Worm (Caenorhabditis elegans) whole organism, late embryonic: Measurements from ENCODE around the gene T24H7.8.

Experiments used
- K02D7.2 ChIP-seq: sonication (generic microtip); optimal IDR thresholded peaks from 2 replicates; lab custom pipeline; 2017; ENCODE audit warnings: mild to moderate bottlenecking, missing genetic modification characterization, missing compliant biosample characterization
- K09A11.1 ChIP-seq: sonication (generic microtip); optimal IDR thresholded peaks from 2 replicates; lab custom pipeline; 2017; ENCODE audit warnings: antibody characterized with exemption, mild to moderate bottlenecking, missing genetic modification characterization, missing compliant biosample characterization; ENCODE audit not compliant: insufficient read depth
- Y22D7AL.16 ChIP-seq: sonication (generic microtip); optimal IDR thresholded peaks from 2 replicates; lab custom pipeline; 2016; ENCODE audit warnings: missing genetic modification characterization, missing compliant biosample characterization
- ahr-1 ChIP-seq: sonication (generic microtip); optimal IDR thresholded peaks from 2 replicates; lab custom pipeline; 2016; ENCODE audit warnings: missing genetic modification characterization, missing compliant biosample characterization
- ama-1 ChIP-seq: fragments of 150-350 bp; optimal IDR thresholded peaks from 2 replicates; lab custom pipeline; 2014
- ceh-18 ChIP-seq: sonication (generic microtip); optimal IDR thresholded peaks from 2 replicates; lab custom pipeline; 2016; ENCODE audit warnings: missing genetic modification characterization, missing compliant biosample characterization
- ceh-19 ChIP-seq: fragments of 200-800 bp; sonication (Bioruptor generic); optimal IDR thresholded peaks from 2 replicates; lab custom pipeline; 2018; ENCODE audit warnings: mild to moderate bottlenecking, missing genetic modification characterization, missing compliant biosample characterization
- ceh-24 ChIP-seq: sonication (generic microtip); optimal IDR thresholded peaks from 2 replicates; lab custom pipeline; 2016; ENCODE audit warnings: mild to moderate bottlenecking, missing genetic modification characterization, missing compliant biosample characterization
- ceh-31 ChIP-seq: sonication (generic microtip); optimal IDR thresholded peaks from 2 replicates; lab custom pipeline; 2016; ENCODE audit warnings: missing genetic modification characterization, missing compliant biosample characterization
- ceh-34 ChIP-seq: sonication (generic microtip); optimal IDR thresholded peaks from 2 replicates; lab custom pipeline; 2016; ENCODE audit warnings: mild to moderate bottlenecking, missing genetic modification characterization, missing compliant biosample characterization
- dmd-4 ChIP-seq: sonication (generic microtip); optimal IDR thresholded peaks from 2 replicates; lab custom pipeline; 2016; ENCODE audit warnings: borderline replicate concordance, missing genetic modification characterization, missing compliant biosample characterization
- dve-1 ChIP-seq: sonication (generic microtip); optimal IDR thresholded peaks from 2 replicates; lab custom pipeline; 2017; ENCODE audit warnings: antibody characterized with exemption, mild to moderate bottlenecking, missing genetic modification characterization, missing compliant biosample characterization
- elt-2 ChIP-seq: sonication (generic microtip); optimal IDR thresholded peaks from 2 replicates; lab custom pipeline; 2016; ENCODE audit warnings: missing genetic modification reagents, missing genetic modification characterization, missing compliant biosample characterization
- ets-4 ChIP-seq: sonication (generic microtip); optimal IDR thresholded peaks from 2 replicates; lab custom pipeline; 2016; ENCODE audit warnings: missing genetic modification characterization, missing compliant biosample characterization
- hlh-13 ChIP-seq: fragments of 200-800 bp; sonication (Bioruptor generic); optimal IDR thresholded peaks from 2 replicates; lab custom pipeline; 2018; ENCODE audit warnings: mild to moderate bottlenecking, missing genetic modification characterization, missing compliant biosample characterization
- hlh-30 ChIP-seq: sonication (generic microtip); optimal IDR thresholded peaks from 2 replicates; lab custom pipeline; 2017; ENCODE audit warnings: antibody characterized with exemption, missing genetic modification characterization, missing compliant biosample characterization; ENCODE audit not compliant: insufficient read depth
- lim-6 ChIP-seq: sonication (generic microtip); optimal IDR thresholded peaks from 2 replicates; lab custom pipeline; 2016; ENCODE audit warnings: missing genetic modification characterization, missing compliant biosample characterization
- mec-3 ChIP-seq: sonication (generic microtip); optimal IDR thresholded peaks from 2 replicates; lab custom pipeline; 2016; ENCODE audit warnings: borderline replicate concordance, missing genetic modification characterization, missing compliant biosample characterization
- nfya-1 ChIP-seq: sonication (generic microtip); optimal IDR thresholded peaks from 2 replicates; lab custom pipeline; 2017; ENCODE audit warnings: missing genetic modification characterization, mild to moderate bottlenecking, missing compliant biosample characterization, antibody characterized with exemption, moderate library complexity
- nhr-11 ChIP-seq: fragments of 150-350 bp; optimal IDR thresholded peaks from 2 replicates; lab custom pipeline; 2014; ENCODE audit warnings: missing biosample characterization, missing genetic modification characterization
- odd-2 ChIP-seq: sonication (generic microtip); optimal IDR thresholded peaks from 2 replicates; lab custom pipeline; 2017; ENCODE audit warnings: antibody characterized with exemption, mild to moderate bottlenecking, missing genetic modification characterization, missing compliant biosample characterization
- pat-9 ChIP-seq: fragments of 200-800 bp; sonication (Bioruptor generic); optimal IDR thresholded peaks from 2 replicates; lab custom pipeline; 2018; ENCODE audit warnings: mild to moderate bottlenecking, missing genetic modification characterization, moderate library complexity, missing compliant biosample characterization
- pax-1 ChIP-seq: fragments of 150-350 bp; optimal IDR thresholded peaks from 2 replicates; lab custom pipeline; 2014; ENCODE audit warnings: missing biosample characterization, missing genetic modification characterization
- pha-4 ChIP-seq: fragments of 150-350 bp; optimal IDR thresholded peaks from 2 replicates; lab custom pipeline; 2018; ENCODE audit warnings: missing biosample characterization, missing genetic modification reagents, missing genetic modification characterization
- pros-1 ChIP-seq: fragments of 150-350 bp; optimal IDR thresholded peaks from 2 replicates; lab custom pipeline; 2014; ENCODE audit warnings: missing biosample characterization, missing genetic modification reagents, missing genetic modification characterization
- ref-2 ChIP-seq: sonication (generic microtip); optimal IDR thresholded peaks from 2 replicates; lab custom pipeline; 2016; ENCODE audit warnings: missing genetic modification characterization, missing compliant biosample characterization
- rnt-1 ChIP-seq: sonication (generic microtip); optimal IDR thresholded peaks from 2 replicates; lab custom pipeline; 2016; ENCODE audit warnings: missing genetic modification characterization, missing compliant biosample characterization
- sdc-2 ChIP-seq: sonication (generic microtip); optimal IDR thresholded peaks from 2 replicates; lab custom pipeline; 2016; ENCODE audit warnings: missing genotype, missing genetic modification characterization, missing compliant biosample characterization
- sox-2 ChIP-seq: fragments of 200-800 bp; sonication (Bioruptor generic); IDR thresholded peaks from 2 replicates; pipeline ENCODE4 v1.3.6; 2022; ENCODE audit warnings: missing genetic modification reagents, missing genetic modification characterization, missing compliant biosample characterization
- syd-9 ChIP-seq: sonication (generic microtip); optimal IDR thresholded peaks from 2 replicates; lab custom pipeline; 2016; ENCODE audit warnings: mild to moderate bottlenecking, missing genetic modification characterization, moderate library complexity, missing compliant biosample characterization
- tbx-2 ChIP-seq: sonication (generic microtip); optimal IDR thresholded peaks from 2 replicates; lab custom pipeline; 2016; ENCODE audit warnings: missing genetic modification characterization, missing compliant biosample characterization
- unc-3 ChIP-seq, 2 experiments: fragments of 200-800 bp in 1 of 2; sonication (Bioruptor generic) in 1 of 2; sonication (generic microtip) in 1 of 2; conservative IDR thresholded peaks in 1 of 2; optimal IDR thresholded peaks in 1 of 2; 2 replicates each; pipeline versions ENCODE4 v1.3.6 to Lab custom; 2016 to 2022; ENCODE audit warnings: missing compliant biosample characterization in 2 of 2, missing genetic modification characterization in 2 of 2, missing genetic modification reagents in 1 of 2
- unc-42 ChIP-seq: sonication (generic microtip); optimal IDR thresholded peaks from 2 replicates; lab custom pipeline; 2016; ENCODE audit warnings: missing genotype, missing genetic modification characterization, missing compliant biosample characterization
- unc-55 ChIP-seq: sonication (generic microtip); optimal IDR thresholded peaks from 2 replicates; lab custom pipeline; 2017; ENCODE audit warnings: missing biosample characterization, missing genetic modification reagents, missing genetic modification characterization
- unc-86 ChIP-seq: sonication (generic microtip); optimal IDR thresholded peaks from 2 replicates; lab custom pipeline; 2016; ENCODE audit warnings: missing genetic modification characterization, missing compliant biosample characterization
- ztf-16 ChIP-seq: sonication (generic microtip); optimal IDR thresholded peaks from 2 replicates; lab custom pipeline; 2017; ENCODE audit warnings: missing genetic modification characterization, missing compliant biosample characterization

Gene T24H7.8

DNA sequence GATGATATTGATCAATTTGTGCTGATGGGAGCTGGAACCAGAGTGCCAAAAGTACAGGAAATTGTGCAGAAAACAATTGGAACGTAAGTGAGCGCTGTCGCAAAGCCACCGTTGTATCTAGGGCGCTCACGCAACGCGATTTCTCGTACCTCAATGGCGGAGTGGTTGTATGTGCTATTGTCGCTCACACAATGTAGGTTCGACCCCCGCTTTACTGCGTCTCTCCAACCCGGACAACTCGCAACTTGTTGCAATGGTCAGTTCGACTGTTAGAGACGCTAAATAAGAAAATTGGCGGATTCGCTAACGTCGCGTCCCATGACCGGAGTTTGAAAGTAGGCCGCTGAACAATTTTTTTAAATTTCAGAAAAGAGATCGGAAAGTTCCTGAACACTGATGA is 6.6 kb downstream of the T24H7.8 start (continued):
- TF ChIP-seq tbx-2 (tag; lab: Kevin White, UChicago) (peak; percentile 81), mec-3 (no peak), dmd-4 (tag; lab: Kevin White, UChicago) (peak; percentile 59), ceh-18 (peak; percentile 70), nhr-11 (no peak), ztf-16 (tag; lab: Kevin White, UChicago) (peak; percentile 81), ceh-34 (tag; lab: Kevin White, UChicago) (peak; percentile 74), ceh-24 (tag; lab: Kevin White, UChicago) (peak; percentile 64), unc-3 (GFP tag; conservative IDR thresholded peaks at IDR 0.05; lab: Robert Waterston, UW) (peak; percentile 73; the same call in 1 of the 2 replicates), unc-3 (tag; optimal IDR thresholded peaks at IDR 0.05; lab: Kevin White, UChicago) (peak; percentile 50), lim-6 (peak; percentile 28), ref-2 (peak; percentile 59), ceh-19 (GFP tag; lab: Kevin White, UChicago) (peak; percentile 86), pat-9 (tag; lab: Kevin White, UChicago) (peak; percentile 72), pha-4 (tag; lab: Kevin White, UChicago) (no peak), hlh-13 (peak; percentile 74)

ce11 chrII:6250782-6251461 is 9.1 kb downstream of the T24H7.8 start, which contains the start of gene phb-2:
Gene phb-2, plus strand, starts transcription at chrII:6251411.
- peak; percentile 30 for TF ChIP-seq ets-4 (tag; lab: Kevin White, UChicago)
- no peak for TF ChIP-seq ahr-1 (tag; lab: Kevin White, UChicago)
- TF ChIP-seq tbx-2 (tag; lab: Kevin White, UChicago): peak; percentile 31
- TF ChIP-seq ceh-34 (tag; lab: Kevin White, UChicago): peak; percentile 36
- TF ChIP-seq lim-6: no peak
- peak; percentile 23 for TF ChIP-seq ref-2
- TF ChIP-seq unc-42: peak; percentile 14
- peak; percentile 38 for TF ChIP-seq ceh-31
- TF ChIP-seq K02D7.2 (tag; lab: Kevin White, UChicago): no peak
- TF ChIP-seq K09A11.1 (tag; lab: Kevin White, UChicago): peak; percentile 9
- TF ChIP-seq ama-1 (lab: Kevin White, UChicago): peak; percentile 71
- no peak for TF ChIP-seq syd-9 (tag; lab: Kevin White, UChicago)
- TF ChIP-seq rnt-1 (tag; lab: Kevin White, UChicago): peak; percentile 9
- TF ChIP-seq ceh-18: peak; percentile 48
- TF ChIP-seq elt-2 (tag; lab: Kevin White, UChicago): peak; percentile 63
- peak; percentile 33 for TF ChIP-seq pros-1
- no peak for TF ChIP-seq Y22D7AL.16
- peak; percentile 54 for TF ChIP-seq hlh-30 (tag; lab: Kevin White, UChicago)
- peak; percentile 80 for TF ChIP-seq nfya-1
- TF ChIP-seq dve-1 (tag; lab: Kevin White, UChicago): peak; percentile 68
- TF ChIP-seq, all 69 proteins: peak for 15

- TF ChIP-seq odd-2 (tag; lab: Kevin White, UChicago): no peak
- no peak for TF ChIP-seq unc-86
- no peak for TF ChIP-seq sox-2 (GFP tag; lab: Robert Waterston, UW)
- TF ChIP-seq lim-6: no peak
- TF ChIP-seq unc-3 (GFP tag; conservative IDR thresholded peaks at IDR 0.05; lab: Robert Waterston, UW): no peak
- TF ChIP-seq unc-3 (tag; optimal IDR thresholded peaks at IDR 0.05; lab: Kevin White, UChicago): no peak
- TF ChIP-seq ceh-34 (tag; lab: Kevin White, UChicago): no peak
- no peak for TF ChIP-seq dmd-4 (tag; lab: Kevin White, UChicago)
- TF ChIP-seq ceh-24 (tag; lab: Kevin White, UChicago): no peak
- no peak for TF ChIP-seq ztf-16 (tag; lab: Kevin White, UChicago)
- TF ChIP-seq elt-2 (tag; lab: Kevin White, UChicago): no peak
- no peak for TF ChIP-seq Y22D7AL.16
- TF ChIP-seq pax-1 (tag; lab: Kevin White, UChicago): no peak
- no peak for TF ChIP-seq syd-9 (tag; lab: Kevin White, UChicago)
- TF ChIP-seq K02D7.2 (tag; lab: Kevin White, UChicago): no peak
- TF ChIP-seq ama-1 (lab: Kevin White, UChicago): no peak
- TF ChIP-seq unc-55 (GFP tag; lab: Kevin White, UChicago): no peak
- TF ChIP-seq sdc-2: no peak
Observed at ce11 chrII:6252707-6253106, 10.8 kb downstream of the T24H7.8 start.
